Worm (Caenorhabditis elegans): ENCODE measurements around the gene T06D4.1.

- no peak for TF ChIP-seq ama-1 (optimal IDR thresholded peaks at IDR 0.05)
- no peak for TF ChIP-seq F13C5.2 (tag; optimal IDR thresholded peaks at IDR 0.05)
- no peak for TF ChIP-seq ets-7 (tag; optimal IDR thresholded peaks at IDR 0.05)
- TF ChIP-seq pes-1 (GFP tag; IDR thresholded peaks at IDR 0.05): no peak
- no peak for TF ChIP-seq aly-1 (tag; optimal IDR thresholded peaks at IDR 0.05)
- TF ChIP-seq sea-1 (GFP tag; conservative IDR thresholded peaks at IDR 0.05): no peak
- no peak for TF ChIP-seq hmbx-1 (tag; optimal IDR thresholded peaks at IDR 0.05)
These were observed 3.4 kb upstream of the T06D4.1 start, which contains the start of gene Y49F6C.2 for ce11 chrII:3378275-3378674.

All from whole organism, early embryonic.